Fruit fly (Drosophila melanogaster): ENCODE results near the gene GNBP3.

- TF ChIP-seq Dll (optimal IDR thresholded peaks at IDR 0.05) (no peak), pan (optimal IDR thresholded peaks at IDR 0.05) (no peak)
Measured at dm6 chr3L:8949823-8950222, 5.0 kb upstream of the GNBP3 start.
